Fruit fly (Drosophila melanogaster): Measurements from ENCODE around the gene CG10333.

CG10333 gene

DNA sequence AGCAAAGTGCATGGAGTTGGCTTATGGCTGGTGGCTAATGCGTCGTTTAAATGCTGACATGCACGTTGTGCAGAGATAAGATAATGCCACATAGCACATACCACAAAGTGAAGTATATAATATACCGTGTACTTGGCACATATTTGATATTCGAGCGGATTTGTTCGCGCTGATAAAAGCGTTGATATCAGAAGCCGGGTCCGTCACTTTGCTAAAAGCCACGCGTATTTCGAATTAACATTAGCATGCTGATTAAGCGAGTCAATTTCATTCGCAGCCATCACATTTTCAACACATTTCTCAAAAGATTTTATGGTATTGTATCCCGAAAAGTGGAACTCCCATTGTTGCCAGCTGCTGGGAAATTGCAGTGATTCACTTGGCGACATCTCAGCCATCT lies 37.9 kb upstream of the CG10333 start:
- TF ChIP-seq CG15710 (tag; optimal IDR thresholded peaks at IDR 0.05) (no peak), CG10348 (GFP tag; IDR thresholded peaks at IDR 0.05) (no peak)

- peak; percentile 16 for TF ChIP-seq EcR (GFP tag; optimal IDR thresholded peaks at IDR 0.05)
- no peak for TF ChIP-seq CG10348 (GFP tag; IDR thresholded peaks at IDR 0.05)
- peak; percentile 82 for TF ChIP-seq CG4496 (GFP tag; IDR thresholded peaks at IDR 0.05)
- peak; percentile 29; the same call in 1 of the 3 replicates for TF ChIP-seq fd96Ca (GFP tag; IDR thresholded peaks at IDR 0.05)
- peak; percentile 53 for TF ChIP-seq CG13204 (GFP tag; optimal IDR thresholded peaks at IDR 0.05)
- TF ChIP-seq Pif1B (GFP tag; optimal IDR thresholded peaks at IDR 0.05): peak; percentile 28
- no peak for TF ChIP-seq Pif1A (GFP tag; optimal IDR thresholded peaks at IDR 0.05)
- peak; percentile 33; the same call in 1 of the 2 replicates for TF ChIP-seq Ets98B (GFP tag; IDR thresholded peaks at IDR 0.05)
- peak; percentile 48 for TF ChIP-seq CG12605 (GFP tag; IDR thresholded peaks at IDR 0.05)
- TF ChIP-seq CG32121 (GFP tag; IDR thresholded peaks at IDR 0.05): peak; percentile 58; the same call in 1 of the 2 replicates
- TF ChIP-seq gl (tag; optimal IDR thresholded peaks at IDR 0.05): no peak
- TF ChIP-seq rn (GFP tag; IDR thresholded peaks at IDR 0.05): no peak; the same call in 1 of the 2 replicates
Measured at dm6 chr2L:18571724-18572427, 34.8 kb upstream of the CG10333 start.

DNA sequence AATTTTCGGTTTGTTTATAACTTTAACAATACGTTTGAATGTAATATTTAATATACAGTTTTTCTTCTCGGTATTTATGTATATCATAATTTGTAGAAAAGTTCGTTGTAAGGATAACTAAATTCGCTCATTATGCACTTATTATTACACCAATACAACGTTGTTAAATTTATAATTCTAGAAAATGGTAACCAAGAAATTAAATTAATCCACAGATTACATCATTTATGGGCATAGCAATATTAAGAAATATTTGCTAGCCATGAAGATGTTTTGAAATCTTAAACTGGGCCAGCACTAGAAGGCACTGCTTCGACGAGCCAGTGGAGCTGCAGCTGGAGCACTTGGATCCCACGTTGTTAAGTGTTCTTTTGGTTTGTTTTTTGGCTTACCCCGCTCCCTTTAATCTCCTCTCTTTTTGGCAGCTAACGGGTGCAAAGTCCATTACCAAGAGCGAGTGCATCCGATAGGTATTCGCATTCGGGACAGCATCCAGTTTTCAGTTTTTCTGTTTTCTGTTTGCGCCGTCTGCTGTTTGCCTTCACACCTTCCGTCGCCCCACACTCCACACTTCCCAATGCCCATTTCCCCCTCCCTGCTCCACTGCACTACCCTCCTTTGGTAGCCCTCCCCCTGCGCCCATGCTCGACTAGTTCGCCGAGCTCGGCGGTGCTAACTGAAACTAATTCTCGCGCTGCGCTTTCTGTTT lies 34.0 kb upstream of the CG10333 start:
- TF ChIP-seq fd96Ca (GFP tag; IDR thresholded peaks at IDR 0.05): peak; percentile 80
- TF ChIP-seq CG10348 (GFP tag; IDR thresholded peaks at IDR 0.05): no peak
- peak; percentile 84 for TF ChIP-seq CG14655 (GFP tag; optimal IDR thresholded peaks at IDR 0.05)
- TF ChIP-seq Snoo (tag; optimal IDR thresholded peaks at IDR 0.05): peak; percentile 61
- peak; percentile 88 for TF ChIP-seq CG4496 (GFP tag; IDR thresholded peaks at IDR 0.05)
- TF ChIP-seq Pif1B (GFP tag; optimal IDR thresholded peaks at IDR 0.05): peak; percentile 79
- peak; percentile 37 for TF ChIP-seq EcR (GFP tag; optimal IDR thresholded peaks at IDR 0.05)
- peak; percentile 89 for TF ChIP-seq CG12605 (GFP tag; IDR thresholded peaks at IDR 0.05)
- TF ChIP-seq Ets98B (GFP tag; IDR thresholded peaks at IDR 0.05): no peak; the same call in none of the 2 replicates
- TF ChIP-seq CG17806 (tag; optimal IDR thresholded peaks at IDR 0.05): peak; percentile 23
- peak; percentile 76 for TF ChIP-seq CG8301 (tag; optimal IDR thresholded peaks at IDR 0.05)
- peak; percentile 88 for TF ChIP-seq gl (tag; optimal IDR thresholded peaks at IDR 0.05)
- no peak for TF ChIP-seq D1 (tag; optimal IDR thresholded peaks at IDR 0.05)
- TF ChIP-seq CG34367 (tag; optimal IDR thresholded peaks at IDR 0.05): peak; percentile 45
- TF ChIP-seq CG8159 (tag; optimal IDR thresholded peaks at IDR 0.05): peak; percentile 6
- no peak for TF ChIP-seq CG9948 (tag; optimal IDR thresholded peaks at IDR 0.05)
- TF ChIP-seq rn (GFP tag; IDR thresholded peaks at IDR 0.05): 0 out of 2 replicates have a peak, but pooled peaks have one; percentile 26
- TF ChIP-seq CG15710 (tag; optimal IDR thresholded peaks at IDR 0.05): peak; percentile 31
- TF ChIP-seq Pif1A (GFP tag; optimal IDR thresholded peaks at IDR 0.05): peak; percentile 68
- TF ChIP-seq CG32121 (GFP tag; IDR thresholded peaks at IDR 0.05): peak; percentile 78
- TF ChIP-seq CG13204 (GFP tag; optimal IDR thresholded peaks at IDR 0.05): peak; percentile 91

DNA sequence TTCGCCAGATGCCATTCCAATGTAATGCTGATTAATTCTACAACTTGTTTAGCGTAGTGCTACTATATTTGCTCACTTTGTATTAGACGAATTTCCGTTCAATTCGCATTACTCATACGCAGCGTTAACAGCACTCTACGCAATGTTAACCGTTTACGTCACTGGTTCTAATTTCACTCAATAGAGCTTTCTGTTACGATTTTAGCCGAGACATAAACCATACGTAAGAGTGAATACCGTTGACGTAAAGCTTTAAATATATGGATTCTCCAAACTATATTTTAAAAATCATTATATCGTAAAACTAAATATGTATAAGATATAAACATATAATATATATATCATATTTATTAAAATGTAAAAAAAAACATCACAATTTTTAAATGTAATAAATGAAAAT lies 30.4 kb upstream of the CG10333 start:
- TF ChIP-seq EcR (GFP tag; optimal IDR thresholded peaks at IDR 0.05) (no peak), CG12605 (GFP tag; IDR thresholded peaks at IDR 0.05) (no peak), CG15710 (tag; optimal IDR thresholded peaks at IDR 0.05) (no peak), CG13204 (GFP tag; optimal IDR thresholded peaks at IDR 0.05) (no peak), CG4496 (GFP tag; IDR thresholded peaks at IDR 0.05) (no peak)

dm6 chr2L:18584617-18585016 lies 22.0 kb upstream of the CG10333 start:
- TF ChIP-seq gl (tag; optimal IDR thresholded peaks at IDR 0.05): no peak

DNA sequence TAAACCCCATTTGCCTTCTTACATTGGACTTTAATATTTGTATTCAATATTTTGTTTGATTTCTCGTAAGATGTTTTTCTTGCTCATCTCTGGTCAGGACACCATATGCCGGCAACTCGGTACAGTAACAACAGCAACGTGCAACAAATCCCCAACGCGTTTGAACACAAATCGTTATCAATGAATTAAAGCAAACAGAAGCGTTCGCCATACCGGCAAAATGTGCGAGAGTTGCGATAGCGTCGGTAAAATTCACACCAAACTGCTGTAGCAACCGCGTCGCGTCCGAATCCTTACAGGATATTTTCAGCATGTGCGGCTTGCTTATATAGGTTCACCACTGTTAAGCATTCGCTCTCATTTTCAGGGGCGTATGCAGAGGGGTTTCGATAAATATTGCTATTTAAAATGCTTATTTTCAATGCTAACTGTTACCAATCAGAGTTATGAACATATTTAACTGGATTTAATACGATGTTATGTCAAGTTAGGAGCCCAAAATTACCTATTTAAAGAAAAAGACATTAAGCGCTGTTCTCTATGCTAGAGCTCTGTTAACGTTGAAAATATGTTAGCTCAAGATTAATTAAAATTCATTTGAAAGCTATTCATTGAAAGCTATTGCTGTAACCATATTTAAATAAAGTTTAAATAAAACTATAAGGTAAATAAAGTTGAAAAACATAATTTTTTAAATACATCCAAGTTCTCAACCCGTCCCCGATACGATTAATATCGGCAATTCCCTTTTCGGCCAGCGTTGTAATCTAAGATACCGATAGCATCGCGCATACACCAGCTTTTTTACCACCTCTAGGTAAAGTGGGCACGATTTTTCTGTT lies 16.3 kb upstream of the CG10333 start, which contains the start of the genes Pde11 and CG15160:
Gene Pde11, minus strand, starts transcription at position 243 of the 842 bp plus-strand sequence.
Gene CG15160, plus strand, starts transcription at position 792 of the 842 bp plus-strand sequence.
- TF ChIP-seq CG10348 (GFP tag; IDR thresholded peaks at IDR 0.05) (no peak), fd96Ca (GFP tag; IDR thresholded peaks at IDR 0.05) (peak; percentile 63; the same call in 2 of the 3 replicates)

Data from whole organism, pupa.